Fruit fly (Drosophila melanogaster): ENCODE data around the gene tey.

DNA sequence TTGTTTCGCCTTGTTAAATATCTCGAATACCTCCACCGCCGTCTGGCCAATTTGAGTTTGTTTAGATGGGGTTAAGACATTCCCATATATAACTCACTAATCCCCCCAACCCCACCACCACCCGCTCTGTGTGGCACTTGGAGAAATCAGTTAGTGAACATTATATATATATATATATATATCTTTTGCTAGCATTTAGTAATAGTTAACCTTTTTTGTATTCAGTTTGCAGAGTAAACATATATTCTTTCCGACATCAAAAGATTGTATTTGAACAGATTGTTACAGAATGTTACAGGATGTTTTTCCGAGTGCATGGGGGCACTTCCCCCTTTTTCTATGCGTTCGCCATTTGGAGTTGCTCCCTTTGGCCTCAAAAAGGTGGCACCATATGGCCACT lies 6.6 kb upstream of the tey start:
- TF ChIP-seq Dll (optimal IDR thresholded peaks at IDR 0.05) (no peak), usp (GFP tag; optimal IDR thresholded peaks at IDR 0.05) (no peak), EcR (GFP tag; optimal IDR thresholded peaks at IDR 0.05) (no peak), psq (optimal IDR thresholded peaks at IDR 0.05) (no peak)
